Worm (Caenorhabditis elegans): ENCODE measurements around the gene col-72.

- TF ChIP-seq ham-2 (GFP tag; optimal IDR thresholded peaks at IDR 0.05), result peak; percentile 45
- peak; percentile 34 for TF ChIP-seq mep-1 (tag; optimal IDR thresholded peaks at IDR 0.05)
- no peak for TF ChIP-seq ceh-43 (GFP tag; optimal IDR thresholded peaks at IDR 0.05)
- TF ChIP-seq nhr-237 (tag; optimal IDR thresholded peaks at IDR 0.05), result no peak
- no peak for TF ChIP-seq nhr-76 (tag; optimal IDR thresholded peaks at IDR 0.05)
- TF ChIP-seq elt-3 (tag; optimal IDR thresholded peaks at IDR 0.05), result no peak
Observed at ce11 chrII:3547282-3547681, 23.3 kb upstream of the col-72 start.

Data from whole organism, mixed stage, embryonic.